Worm (Caenorhabditis elegans) whole organism, midembryonic: ENCODE results near the gene nspb-10.

Source experiments
- T22C8.4 ChIP-seq: fragments of 200-800 bp; sonication (Bioruptor generic); IDR thresholded peaks from 2 replicates; pipeline ENCODE4 v1.3.6; 2022; ENCODE audit warnings: missing genetic modification characterization, missing compliant biosample characterization
- cog-1 ChIP-seq: sonication (generic microtip); optimal IDR thresholded peaks from 2 replicates; lab custom pipeline; 2016; ENCODE audit warnings: missing genetic modification characterization, missing compliant biosample characterization
- flt-1 ChIP-seq: fragments of 200-800 bp; sonication (Bioruptor generic); IDR thresholded peaks from 2 replicates; pipeline ENCODE4 v1.3.6; 2022; ENCODE audit warnings: missing genetic modification characterization, missing compliant biosample characterization
- klf-2 ChIP-seq: fragments of 200-800 bp; sonication (Bioruptor generic); conservative IDR thresholded peaks from 2 replicates; pipeline ENCODE4 v1.3.6; 2022; ENCODE audit warnings: missing genetic modification reagents, missing genetic modification characterization, missing compliant biosample characterization
- med-1 ChIP-seq: sonication (generic microtip); optimal IDR thresholded peaks from 2 replicates; lab custom pipeline; 2017; ENCODE audit warnings: missing genetic modification characterization, mild to moderate bottlenecking, missing compliant biosample characterization, antibody characterized with exemption, missing genetic modification reagents; ENCODE audit not compliant: insufficient read depth
- ref-1 ChIP-seq: fragments of 200-800 bp; sonication (Bioruptor generic); conservative IDR thresholded peaks from 2 replicates; pipeline ENCODE4 v1.3.6; 2022; ENCODE audit warnings: missing genetic modification reagents, missing genetic modification characterization, missing compliant biosample characterization
- tab-1 ChIP-seq: fragments of 200-800 bp; sonication (Bioruptor generic); IDR thresholded peaks from 2 replicates; pipeline ENCODE4 v1.3.6; 2022; ENCODE audit warnings: missing genetic modification characterization, missing compliant biosample characterization
- ztf-23 ChIP-seq: fragments of 200-800 bp; sonication (Bioruptor generic); IDR thresholded peaks from 2 replicates; pipeline ENCODE4 v1.3.6; 2022; ENCODE audit warnings: missing genetic modification reagents, missing genetic modification characterization, missing compliant biosample characterization

nspb-10 gene

DNA sequence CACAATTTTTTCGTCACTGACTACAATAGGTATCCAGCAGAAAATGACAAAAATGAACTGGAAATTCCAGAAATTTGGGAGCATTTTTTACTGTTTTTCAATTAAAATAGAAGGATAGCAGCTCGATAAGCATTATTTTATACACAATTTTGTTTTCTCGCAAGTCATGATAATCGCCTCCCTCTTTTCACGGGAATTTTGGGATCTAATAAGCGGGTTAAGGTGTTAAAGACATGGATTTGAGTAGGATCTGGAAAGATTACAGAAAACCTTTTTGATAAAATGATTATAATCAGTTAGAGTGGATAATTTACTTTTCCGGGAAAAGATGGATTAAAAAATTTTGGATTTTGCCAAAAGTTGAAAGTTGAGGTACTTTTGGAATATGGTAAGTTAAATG, 39.4 kb downstream of the nspb-10 start, which contains the start of gene gcy-29:
Gene gcy-29, minus strand, starts transcription at position 101 of the 400 bp plus-strand sequence.
- TF ChIP-seq tab-1 (GFP tag; lab: Robert Waterston, UW), result no peak
- TF ChIP-seq cog-1, result no peak
- TF ChIP-seq med-1, result no peak
- no peak for TF ChIP-seq flt-1

DNA sequence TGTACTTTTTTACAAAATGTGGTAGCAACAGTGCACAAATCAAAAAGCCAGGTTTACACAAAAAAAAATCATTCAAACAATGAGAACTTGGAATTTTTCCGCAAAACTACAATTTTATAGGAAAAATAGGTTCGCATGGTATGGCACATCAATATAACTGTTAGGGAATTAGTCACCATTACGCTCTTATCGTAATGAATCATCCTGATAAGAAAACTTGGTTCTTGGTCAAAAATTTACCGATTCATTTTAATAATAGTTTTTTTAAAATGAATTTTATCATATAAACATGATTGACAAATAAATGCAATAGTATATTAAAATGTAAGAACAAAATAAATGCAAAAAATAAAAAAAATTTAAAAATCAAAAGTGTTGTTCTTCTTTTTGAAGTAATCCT, 47.5 kb downstream of the nspb-10 start:
- no peak for TF ChIP-seq flt-1
- no peak for TF ChIP-seq klf-2 (GFP tag; lab: Robert Waterston, UW)
- no peak for TF ChIP-seq med-1
- no peak for TF ChIP-seq ztf-23
- no peak for TF ChIP-seq ref-1
- no peak for TF ChIP-seq T22C8.4
